Worm (Caenorhabditis elegans) whole organism, early embryonic: ENCODE measurements around the gene nhr-189.

Source experiments
- B0310.2 ChIP-seq: sonication (generic microtip); optimal IDR thresholded peaks from 2 replicates; lab custom pipeline; 2016; ENCODE audit warnings: mild to moderate bottlenecking, missing genetic modification characterization, missing compliant biosample characterization
- F13C5.2 ChIP-seq: sonication (generic microtip); optimal IDR thresholded peaks from 2 replicates; lab custom pipeline; 2017; ENCODE audit warnings: mild to moderate bottlenecking, missing genetic modification characterization, inconsistent platforms, missing compliant biosample characterization
- aly-1 ChIP-seq: sonication (generic microtip); optimal IDR thresholded peaks from 2 replicates; lab custom pipeline; 2016; ENCODE audit warnings: missing genetic modification characterization, missing compliant biosample characterization
- ama-1 ChIP-seq: fragments of 150-350 bp; optimal IDR thresholded peaks from 2 replicates; lab custom pipeline; 2014
- ceh-13 ChIP-seq: fragments of 200-800 bp; sonication (Bioruptor generic); optimal IDR thresholded peaks from 2 replicates; lab custom pipeline; 2018; ENCODE audit warnings: mild to moderate bottlenecking, missing genetic modification characterization, missing compliant biosample characterization
- ceh-36 ChIP-seq: sonication (generic microtip); optimal IDR thresholded peaks from 2 replicates; lab custom pipeline; 2016; ENCODE audit warnings: missing genetic modification characterization, inconsistent platforms, missing compliant biosample characterization
- ets-7 ChIP-seq: sonication (generic microtip); optimal IDR thresholded peaks from 2 replicates; lab custom pipeline; 2016; ENCODE audit warnings: missing genotype, missing genetic modification characterization, missing compliant biosample characterization
- flt-1 ChIP-seq: fragments of 200-800 bp; sonication (Bioruptor generic); IDR thresholded peaks from 2 replicates; pipeline ENCODE4 v1.3.6; 2022; ENCODE audit warnings: missing genetic modification characterization, missing compliant biosample characterization
- hmbx-1 ChIP-seq: sonication (generic microtip); optimal IDR thresholded peaks from 2 replicates; lab custom pipeline; 2016; ENCODE audit warnings: mild to moderate bottlenecking, missing genetic modification characterization, missing compliant biosample characterization
- hmg-4 ChIP-seq: fragments of 200-800 bp; sonication (Bioruptor generic); optimal IDR thresholded peaks from 2 replicates; lab custom pipeline; 2018; ENCODE audit warnings: mild to moderate bottlenecking, missing genetic modification characterization, missing compliant biosample characterization
- hnd-1 ChIP-seq: sonication (generic microtip); optimal IDR thresholded peaks from 2 replicates; lab custom pipeline; 2016; ENCODE audit warnings: missing genetic modification characterization, missing compliant biosample characterization
- pes-1 ChIP-seq: fragments of 200-800 bp; sonication (Bioruptor generic); IDR thresholded peaks from 2 replicates; pipeline ENCODE4 v1.3.6; 2022; ENCODE audit warnings: missing genetic modification reagents, missing genetic modification characterization, missing compliant biosample characterization
- scrt-1 ChIP-seq: fragments of 200-800 bp; sonication (Bioruptor generic); IDR thresholded peaks from 2 replicates; pipeline ENCODE4 v1.3.6; 2022; ENCODE audit warnings: missing genetic modification characterization, missing compliant biosample characterization
- sea-1 ChIP-seq: fragments of 200-800 bp; sonication (Bioruptor generic); conservative IDR thresholded peaks from 2 replicates; pipeline ENCODE4 v1.3.6; 2022; ENCODE audit warnings: missing genetic modification characterization, missing compliant biosample characterization
- tbx-11 ChIP-seq: fragments of 200-800 bp; sonication (Bioruptor generic); IDR thresholded peaks from 2 replicates; pipeline ENCODE4 v1.3.6; 2022; ENCODE audit warnings: missing genetic modification characterization, missing compliant biosample characterization
- tbx-37 ChIP-seq: fragments of 200-800 bp; sonication (Bioruptor generic); conservative IDR thresholded peaks from 2 replicates; pipeline ENCODE4 v1.3.6; 2022; ENCODE audit warnings: missing genetic modification reagents, missing genetic modification characterization, missing compliant biosample characterization
- tra-4 ChIP-seq: sonication (generic microtip); optimal IDR thresholded peaks from 2 replicates; lab custom pipeline; 2017; ENCODE audit warnings: missing genetic modification characterization, missing compliant biosample characterization

The nhr-189 gene

DNA sequence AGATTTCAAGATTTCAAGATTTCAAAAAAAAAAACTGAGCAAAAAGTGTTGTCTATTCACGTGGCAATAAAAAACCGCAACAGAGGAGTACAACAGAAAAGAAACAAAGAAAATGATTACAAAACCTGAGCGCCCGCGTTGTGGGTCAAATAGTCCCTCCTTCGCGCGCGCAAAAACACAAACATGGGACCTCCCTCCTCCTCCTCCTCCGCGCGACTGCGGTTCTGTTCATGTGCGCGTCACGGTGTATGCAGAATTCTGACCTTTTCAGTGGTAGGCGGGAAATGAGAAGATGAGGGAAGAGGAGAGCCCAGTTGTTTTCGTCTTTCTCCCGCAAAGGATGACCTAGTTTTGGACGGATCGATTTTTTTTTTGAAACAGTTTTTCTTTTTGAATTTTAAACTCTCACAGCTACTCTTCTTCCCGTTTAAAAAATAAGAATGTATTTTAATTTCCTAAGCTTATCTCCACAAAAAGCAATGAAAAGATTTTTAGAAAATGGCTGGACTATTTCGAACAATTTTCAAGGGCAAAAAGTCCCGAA lies 32.4 kb upstream of the nhr-189 start, which contains the start of gene C17E7.4:
TSS of gene C17E7.4 (plus strand) at position 494 of the 544 bp plus-strand sequence.
- TF ChIP-seq hmbx-1 (no peak), tra-4 (tag; lab: Kevin White, UChicago) (no peak), F13C5.2 (tag; lab: Kevin White, UChicago) (no peak), flt-1 (GFP tag; lab: Robert Waterston, UW) (no peak), pes-1 (GFP tag; lab: Robert Waterston, UW) (no peak), hnd-1 (no peak), aly-1 (tag; lab: Kevin White, UChicago) (no peak), B0310.2 (tag; lab: Kevin White, UChicago) (no peak), ets-7 (tag; lab: Kevin White, UChicago) (no peak), sea-1 (no peak), tbx-11 (GFP tag; lab: Robert Waterston, UW) (no peak), ceh-13 (GFP tag; lab: Kevin White, UChicago) (no peak), hmg-4 (GFP tag; lab: Kevin White, UChicago) (no peak), ceh-36 (no peak), scrt-1 (GFP tag; lab: Robert Waterston, UW) (no peak), tbx-37 (no peak), ama-1 (lab: Kevin White, UChicago) (no peak)

DNA sequence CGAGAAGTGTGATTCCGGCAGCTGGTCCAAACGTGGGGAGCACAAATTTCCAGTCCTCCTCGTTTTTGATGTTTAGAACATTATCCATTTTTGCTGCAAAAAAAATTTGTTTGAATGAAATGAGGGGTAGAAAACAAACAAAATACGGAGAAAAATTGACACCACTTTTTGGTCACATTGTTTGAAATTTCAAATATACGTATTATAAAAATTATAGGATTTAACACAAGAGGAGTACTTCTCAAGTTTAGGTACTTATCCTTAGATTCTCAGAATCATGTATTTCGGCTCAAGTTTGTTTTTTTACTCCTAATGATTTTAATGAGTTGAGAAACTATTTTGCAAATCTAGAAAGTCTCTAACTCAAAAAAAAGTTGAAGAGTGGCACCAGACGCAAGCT lies 31.9 kb upstream of the nhr-189 start, which contains the start of gene C17E7.12:
TSS of gene C17E7.12 (minus strand) at position 101 of the 400 bp plus-strand sequence.
- TF ChIP-seq flt-1 (GFP tag; lab: Robert Waterston, UW): no peak
- TF ChIP-seq hmbx-1: no peak
- no peak for TF ChIP-seq ets-7 (tag; lab: Kevin White, UChicago)
- no peak for TF ChIP-seq hnd-1
- no peak for TF ChIP-seq F13C5.2 (tag; lab: Kevin White, UChicago)
- TF ChIP-seq tbx-11 (GFP tag; lab: Robert Waterston, UW): no peak
- TF ChIP-seq ceh-13 (GFP tag; lab: Kevin White, UChicago): no peak

DNA sequence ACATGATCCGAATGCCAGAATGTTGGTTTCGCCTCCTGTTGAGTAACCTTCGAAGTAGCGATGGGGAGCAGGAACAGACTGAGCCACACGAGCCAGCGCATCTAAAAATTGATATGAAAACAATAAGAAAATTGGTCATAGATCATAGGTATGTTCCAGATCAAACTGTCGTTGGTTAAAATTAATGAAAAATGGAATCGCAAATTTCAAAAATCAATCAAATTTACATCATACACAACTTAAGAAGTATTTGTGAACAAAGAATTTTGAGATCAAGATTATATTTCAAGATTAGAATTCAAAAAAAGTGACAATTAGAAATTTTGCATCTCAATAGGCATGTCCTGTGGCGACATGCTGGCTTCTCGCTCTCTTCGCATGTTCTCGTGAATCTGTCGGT lies 30.7 kb upstream of the nhr-189 start, which contains the start of gene C17E7.9:
TSS of gene C17E7.9 (minus strand) at position 101 of the 400 bp plus-strand sequence.
- TF ChIP-seq aly-1 (tag; lab: Kevin White, UChicago) (no peak), hnd-1 (no peak), ets-7 (tag; lab: Kevin White, UChicago) (no peak), B0310.2 (tag; lab: Kevin White, UChicago) (no peak), tra-4 (tag; lab: Kevin White, UChicago) (no peak), tbx-37 (no peak), pes-1 (GFP tag; lab: Robert Waterston, UW) (no peak), sea-1 (no peak), F13C5.2 (tag; lab: Kevin White, UChicago) (no peak), ceh-13 (GFP tag; lab: Kevin White, UChicago) (no peak), hmbx-1 (no peak), flt-1 (GFP tag; lab: Robert Waterston, UW) (no peak), scrt-1 (GFP tag; lab: Robert Waterston, UW) (no peak), ceh-36 (no peak), hmg-4 (GFP tag; lab: Kevin White, UChicago) (no peak), ama-1 (lab: Kevin White, UChicago) (no peak), tbx-11 (GFP tag; lab: Robert Waterston, UW) (no peak)

DNA sequence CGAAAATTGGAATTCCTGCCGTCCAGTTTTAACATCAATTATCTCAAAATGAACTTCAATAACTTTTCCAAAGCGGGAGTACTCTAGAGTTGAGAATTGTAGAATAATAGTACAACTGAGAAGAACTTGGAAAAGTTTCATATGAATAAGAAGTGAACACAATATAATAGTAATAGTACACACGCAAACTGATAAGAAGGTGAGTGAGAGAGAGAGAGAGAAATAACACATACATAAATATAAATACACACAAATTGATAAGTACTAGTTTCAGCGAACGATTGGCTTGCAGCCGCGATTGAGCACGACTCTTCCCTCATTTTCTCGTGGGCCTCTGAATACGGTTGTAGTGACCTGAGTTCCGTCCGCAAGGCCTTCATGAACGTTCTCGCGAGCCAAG lies 29.1 kb upstream of the nhr-189 start, which contains the start of gene C17E7.13:
TSS of gene C17E7.13 (minus strand) at position 176 of the 400 bp plus-strand sequence.
- TF ChIP-seq F13C5.2 (tag; lab: Kevin White, UChicago): no peak
- no peak for TF ChIP-seq ets-7 (tag; lab: Kevin White, UChicago)
- no peak for TF ChIP-seq ama-1 (lab: Kevin White, UChicago)
- TF ChIP-seq flt-1 (GFP tag; lab: Robert Waterston, UW): no peak
- no peak for TF ChIP-seq tbx-11 (GFP tag; lab: Robert Waterston, UW)
- TF ChIP-seq scrt-1 (GFP tag; lab: Robert Waterston, UW): no peak
- TF ChIP-seq B0310.2 (tag; lab: Kevin White, UChicago): no peak
- no peak for TF ChIP-seq aly-1 (tag; lab: Kevin White, UChicago)
- TF ChIP-seq ceh-13 (GFP tag; lab: Kevin White, UChicago): no peak
- no peak for TF ChIP-seq pes-1 (GFP tag; lab: Robert Waterston, UW)
- TF ChIP-seq tbx-37: no peak
- TF ChIP-seq tra-4 (tag; lab: Kevin White, UChicago): no peak
- no peak for TF ChIP-seq hmbx-1
- TF ChIP-seq hnd-1: no peak
- no peak for TF ChIP-seq ceh-36
- no peak for TF ChIP-seq sea-1
- no peak for TF ChIP-seq hmg-4 (GFP tag; lab: Kevin White, UChicago)

DNA sequence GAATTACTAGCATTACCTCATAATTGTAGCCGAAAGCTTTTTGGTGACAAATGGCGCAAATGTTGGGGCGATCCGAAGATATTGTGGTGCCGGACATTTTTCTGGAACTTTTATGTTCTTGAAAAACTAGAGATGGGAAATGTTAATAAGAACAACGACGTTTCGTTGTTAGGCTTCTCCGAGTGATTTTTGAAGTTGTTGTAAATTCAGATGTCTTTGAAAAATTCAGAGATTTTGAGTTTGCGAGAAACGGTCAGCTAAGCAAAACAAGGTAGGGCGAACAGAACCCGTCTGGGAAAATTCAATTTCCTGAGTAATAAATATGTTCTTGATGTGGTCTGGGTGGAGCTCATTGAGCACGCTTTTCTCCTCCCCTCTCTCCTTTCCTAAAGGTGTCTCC lies 26.1 kb upstream of the nhr-189 start, which contains the start of gene nhr-124:
TSS of gene nhr-124 (minus strand) at position 101 of the 400 bp plus-strand sequence.
- TF ChIP-seq scrt-1 (GFP tag; lab: Robert Waterston, UW): no peak

DNA sequence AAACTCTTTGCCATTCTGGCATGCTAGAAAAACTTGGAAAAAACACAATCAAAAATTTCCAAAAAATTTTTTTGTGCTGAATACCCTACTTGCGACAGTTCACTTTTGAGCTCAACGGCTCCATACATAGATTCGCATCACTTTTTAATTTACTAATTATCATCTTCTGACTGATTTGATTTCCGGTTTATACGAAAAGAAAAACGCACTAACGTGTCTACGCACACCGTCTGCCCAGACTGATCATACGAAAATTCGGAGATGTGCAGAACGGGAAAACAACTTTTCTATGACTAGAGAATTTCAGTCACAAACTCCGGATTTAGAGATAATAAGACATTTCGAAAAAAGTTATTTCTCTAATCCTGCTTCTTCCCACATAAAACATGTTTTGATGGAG lies 24.5 kb upstream of the nhr-189 start:
- TF ChIP-seq aly-1 (tag; lab: Kevin White, UChicago): no peak
- no peak for TF ChIP-seq hmbx-1
- TF ChIP-seq hnd-1: no peak
- TF ChIP-seq tbx-11 (GFP tag; lab: Robert Waterston, UW): no peak
- no peak for TF ChIP-seq flt-1 (GFP tag; lab: Robert Waterston, UW)
- no peak for TF ChIP-seq tbx-37
- no peak for TF ChIP-seq sea-1
- no peak for TF ChIP-seq ama-1 (lab: Kevin White, UChicago)
- TF ChIP-seq scrt-1 (GFP tag; lab: Robert Waterston, UW): no peak
- TF ChIP-seq B0310.2 (tag; lab: Kevin White, UChicago): no peak
- no peak for TF ChIP-seq ceh-13 (GFP tag; lab: Kevin White, UChicago)

DNA sequence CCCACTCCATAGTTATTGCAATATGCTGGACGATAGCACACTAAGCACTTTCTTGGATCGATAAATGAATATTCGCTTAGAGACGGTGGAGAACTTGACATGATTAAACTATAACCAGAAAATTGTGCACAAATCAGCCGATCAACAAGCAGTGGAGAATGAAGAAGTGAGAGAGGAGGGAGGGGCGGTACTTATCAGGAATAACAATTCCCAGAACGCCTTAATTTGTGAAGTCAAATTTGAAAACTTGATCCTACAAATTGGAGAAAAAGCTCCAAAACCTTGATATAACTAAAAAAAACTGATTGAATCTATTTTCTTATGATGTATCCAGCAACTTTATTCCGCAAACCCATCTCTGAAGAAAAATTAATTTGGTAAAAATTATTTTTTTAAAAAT lies 18.2 kb upstream of the nhr-189 start, which contains the start of gene nhr-159:
TSS of gene nhr-159 (minus strand) at position 101 of the 400 bp plus-strand sequence.
- TF ChIP-seq ceh-36: no peak
- no peak for TF ChIP-seq tbx-11 (GFP tag; lab: Robert Waterston, UW)
- TF ChIP-seq hmbx-1: no peak
- no peak for TF ChIP-seq B0310.2 (tag; lab: Kevin White, UChicago)
- no peak for TF ChIP-seq hnd-1
- TF ChIP-seq tra-4 (tag; lab: Kevin White, UChicago): no peak
- no peak for TF ChIP-seq tbx-37
- no peak for TF ChIP-seq F13C5.2 (tag; lab: Kevin White, UChicago)
